In genomic region chr3L:8448517-8448889, dm6 we compare ENCODE assay signal across 1 fruit fly cellular context.
TF ChIP-seq lines count a peak whose summit lies in the region.

No protein-coding gene starts in this region.

TF ChIP-seq in whole organism, embryonic, 481 proteins besides CTCF, POLR2A, EP300 and RAD21 (continued from another document):
- TF ChIP-seq CG7839 (tag; optimal IDR thresholded peaks at IDR 0.05; lab: Kevin White, UChicago) (peak; percentile 13), dmrt99B (tag; optimal IDR thresholded peaks at IDR 0.05; lab: Kevin White, UChicago) (peak; percentile 51), CG4820 (GFP tag; optimal IDR thresholded peaks at IDR 0.05; lab: Kevin White, UChicago) (peak; percentile 30), lilli (GFP tag; optimal IDR thresholded peaks at IDR 0.05; lab: Kevin White, UChicago) (peak; percentile 9), nmo (GFP tag; optimal IDR thresholded peaks at IDR 0.05; lab: Kevin White, UChicago) (peak; percentile 6), al (GFP tag; IDR thresholded peaks at IDR 0.05; lab: Robert Waterston, UW) (no peak), CG12659 (GFP tag; optimal IDR thresholded peaks at IDR 0.05; lab: Kevin White, UChicago) (no peak), chif (GFP tag; optimal IDR thresholded peaks at IDR 0.05; lab: Kevin White, UChicago) (peak in 1 of 2 experiments; percentile 4), CG18599 (GFP tag; optimal IDR thresholded peaks at IDR 0.05; lab: Kevin White, UChicago) (peak; percentile 34), ind (GFP tag; optimal IDR thresholded peaks at IDR 0.05; lab: Kevin White, UChicago) (peak; percentile 15), Abd-B (GFP tag; optimal IDR thresholded peaks at IDR 0.05; lab: Kevin White, UChicago) (no peak), run (tag; optimal IDR thresholded peaks at IDR 0.05; lab: Kevin White, UChicago) (no peak), grau (tag; optimal IDR thresholded peaks at IDR 0.05; lab: Kevin White, UChicago) (peak; percentile 0), HmgD (GFP tag; optimal IDR thresholded peaks at IDR 0.05; lab: Kevin White, UChicago) (peak; percentile 17), Drgx (GFP tag; IDR thresholded peaks at IDR 0.05; lab: Robert Waterston, UW) (peak; percentile 58), CG3281 (GFP tag; optimal IDR thresholded peaks at IDR 0.05; lab: Kevin White, UChicago) (no peak), MESR4 (GFP tag; optimal IDR thresholded peaks at IDR 0.05; lab: Kevin White, UChicago) (no peak), CG2116 (GFP tag; optimal IDR thresholded peaks at IDR 0.05; lab: Kevin White, UChicago) (no peak), CG6254 (GFP tag; optimal IDR thresholded peaks at IDR 0.05; lab: Kevin White, UChicago) (peak; percentile 16), CG12071 (GFP tag; optimal IDR thresholded peaks at IDR 0.05; lab: Kevin White, UChicago) (peak; percentile 14), HmgZ (tag; optimal IDR thresholded peaks at IDR 0.05; lab: Kevin White, UChicago) (no peak), Ets65A (GFP tag; lab: Kevin White, UChicago) (peak; percentile 95), az2 (GFP tag; optimal IDR thresholded peaks at IDR 0.05; lab: Kevin White, UChicago) (peak; percentile 17), odd (GFP tag; optimal IDR thresholded peaks at IDR 0.05; lab: Kevin White, UChicago) (no peak), sisA (GFP tag; IDR thresholded peaks at IDR 0.05; lab: Robert Waterston, UW) (0 out of 2 replicates have a peak, but pooled peaks have one; percentile 10), NfI (GFP tag; optimal IDR thresholded peaks at IDR 0.05; lab: Kevin White, UChicago) (no peak), Oli (tag; optimal IDR thresholded peaks at IDR 0.05; lab: Kevin White, UChicago) (peak; percentile 28), pan (optimal IDR thresholded peaks at IDR 0.05; lab: Kevin White, UChicago) (no peak), pan (GFP tag; optimal IDR thresholded peaks at IDR 0.05 in 1 of 2, IDR thresholded peaks at IDR 0.05 in 1 of 2) (peak in 1 of 2 experiments; percentile 21), fd96Cb (tag; optimal IDR thresholded peaks at IDR 0.05; lab: Kevin White, UChicago) (peak; percentile 13), CG13424 (tag; optimal IDR thresholded peaks at IDR 0.05; lab: Kevin White, UChicago) (no peak), Bteb2 (GFP tag; optimal IDR thresholded peaks at IDR 0.05; lab: Kevin White, UChicago) (no peak), CG6813 (GFP tag; optimal IDR thresholded peaks at IDR 0.05; lab: Kevin White, UChicago) (no peak), sr (GFP tag; IDR thresholded peaks at IDR 0.05; lab: Robert Waterston, UW) (no peak), dysf (GFP tag; IDR thresholded peaks at IDR 0.05; lab: Robert Waterston, UW) (no peak), tin (GFP tag; optimal IDR thresholded peaks at IDR 0.05; lab: Kevin White, UChicago) (peak; percentile 23), CG17912 (GFP tag; optimal IDR thresholded peaks at IDR 0.05; lab: Kevin White, UChicago) (no peak), Gug (GFP tag; IDR thresholded peaks at IDR 0.05; lab: Robert Waterston, UW) (peak; percentile 32; the same call in 2 of the 4 replicates), Hr78 (GFP tag; optimal IDR thresholded peaks at IDR 0.05; lab: Kevin White, UChicago) (peak in 1 of 2 experiments; percentile 22), sens (GFP tag; lab: Kevin White, UChicago) (peak; percentile 52), Six4 (GFP tag; optimal IDR thresholded peaks at IDR 0.05; lab: Kevin White, UChicago) (no peak)
